Fruit fly (Drosophila melanogaster) whole organism, embryonic: ENCODE measurements around the gene Etfb.
A peak's percentile ranks its signal among the peaks of the same experiment; 100 is the strongest.

Source experiments
- Ada2b ChIP-seq: fragments of 200-800 bp; sonication (Bioruptor generic); IDR thresholded peaks from 2 replicates; pipeline ENCODE4 v1.3.6; 2022; ENCODE audit warnings: missing biosample characterization, missing genetic modification characterization
- Antp ChIP-seq: fragments of 200-800 bp; sonication (Bioruptor generic); optimal IDR thresholded peaks from 3 replicates; lab custom pipeline; 2016; ENCODE audit warnings: missing biosample characterization, missing genetic modification characterization
- Asciz ChIP-seq: fragments of 200-800 bp; sonication (Bioruptor generic); optimal IDR thresholded peaks from 2 replicates; lab custom pipeline; 2017; ENCODE audit warnings: missing biosample characterization, mild to moderate bottlenecking, missing genetic modification characterization, missing genetic modification reagents
- Blimp-1 ChIP-seq: fragments of 200-800 bp; sonication (Bioruptor generic); optimal IDR thresholded peaks from 3 replicates; lab custom pipeline; 2018; ENCODE audit warnings: missing biosample characterization, missing genetic modification characterization, mild to moderate bottlenecking, moderate library complexity, missing genetic modification reagents
- CG11247 ChIP-seq: fragments of 200-800 bp; sonication (Bioruptor generic); IDR thresholded peaks from 2 replicates; pipeline ENCODE4 v1.3.6; 2022; ENCODE audit warnings: missing biosample characterization, missing genetic modification characterization
- CG13296 ChIP-seq: fragments of 200-800 bp; sonication (Bioruptor generic); optimal IDR thresholded peaks from 3 replicates; lab custom pipeline; 2018; ENCODE audit warnings: missing biosample characterization, mild to moderate bottlenecking, missing genetic modification characterization
- CG14441 ChIP-seq: fragments of 200-800 bp; sonication (Bioruptor generic); IDR thresholded peaks from 2 replicates; pipeline ENCODE4 v1.3.6; 2022; ENCODE audit warnings: missing biosample characterization, missing genetic modification characterization
- CG1647 ChIP-seq: fragments of 200-800 bp; sonication (Bioruptor generic); optimal IDR thresholded peaks from 3 replicates; lab custom pipeline; 2016; ENCODE audit warnings: missing biosample characterization, missing genetic modification characterization
- CG17186 ChIP-seq: fragments of 200-800 bp; sonication (Bioruptor generic); optimal IDR thresholded peaks from 3 replicates; lab custom pipeline; 2017; ENCODE audit warnings: missing biosample characterization, missing genetic modification reagents, missing genetic modification characterization
- CG17568 ChIP-seq: fragments of 200-800 bp; sonication (Bioruptor generic); optimal IDR thresholded peaks from 2 replicates; lab custom pipeline; 2018; ENCODE audit warnings: missing biosample characterization, mild to moderate bottlenecking, missing genetic modification characterization, moderate library complexity
- CG18764 ChIP-seq: fragments of 200-800 bp; sonication (Bioruptor generic); optimal IDR thresholded peaks from 3 replicates; lab custom pipeline; 2016; ENCODE audit warnings: missing biosample characterization, missing genetic modification characterization
- CG31441 ChIP-seq: fragments of 200-800 bp; sonication (Bioruptor generic); IDR thresholded peaks from 2 replicates; pipeline ENCODE4 v1.3.6; 2022; ENCODE audit warnings: missing biosample characterization, missing genetic modification characterization
- CG3847 ChIP-seq: fragments of 200-800 bp; sonication (Bioruptor generic); IDR thresholded peaks from 2 replicates; pipeline ENCODE4 v1.3.6; 2022; ENCODE audit warnings: missing biosample characterization, missing genetic modification characterization
- CG43689 ChIP-seq: fragments of 200-800 bp; sonication (Bioruptor generic); IDR thresholded peaks from 2 replicates; pipeline ENCODE4 v1.3.6; 2022; ENCODE audit warnings: missing biosample characterization, missing genetic modification characterization
- CG6854 ChIP-seq: fragments of 200-800 bp; sonication (Bioruptor generic); optimal IDR thresholded peaks from 3 replicates; lab custom pipeline; 2017; ENCODE audit warnings: missing biosample characterization, mild to moderate bottlenecking, missing genetic modification characterization
- CG8290 ChIP-seq, 3 experiments: fragments of 200-800 bp; sonication (Bioruptor generic); optimal IDR thresholded peaks; 2 replicates each; lab custom pipeline; 2016 to 2019; ENCODE audit warnings: missing biosample characterization in 3 of 3, missing genetic modification characterization in 3 of 3, mild to moderate bottlenecking in 2 of 3, moderate library complexity in 1 of 3
- CG8478 ChIP-seq: fragments of >200 bp; optimal IDR thresholded peaks from 2 replicates; lab custom pipeline; 2018
- CG9215 ChIP-seq: fragments of 200-800 bp; sonication (Bioruptor generic); IDR thresholded peaks from 2 replicates; pipeline ENCODE4 v1.3.6; 2022; ENCODE audit warnings: missing biosample characterization, missing genetic modification characterization
- CG9609 ChIP-seq: fragments of 200-800 bp; sonication (Bioruptor generic); optimal IDR thresholded peaks from 3 replicates; lab custom pipeline; 2016; ENCODE audit warnings: missing biosample characterization, missing genetic modification characterization
- CG9727 ChIP-seq: fragments of 200-800 bp; sonication (Bioruptor generic); optimal IDR thresholded peaks from 3 replicates; lab custom pipeline; 2017; ENCODE audit warnings: missing biosample characterization, mild to moderate bottlenecking, missing genetic modification characterization
- CTCF ChIP-seq: fragments of 200-800 bp; sonication (Bioruptor generic); optimal IDR thresholded peaks from 2 replicates; lab custom pipeline; 2017; ENCODE audit warnings: missing biosample characterization, mild to moderate bottlenecking, missing genetic modification characterization, moderate library complexity
- Dfd ChIP-seq, 2 experiments: fragments of >200 bp; optimal IDR thresholded peaks; 2 replicates each; lab custom pipeline; 2017; ENCODE audit warnings: missing biosample characterization in 2 of 2, missing genetic modification characterization in 2 of 2
- E2f2 ChIP-seq: fragments of 200-800 bp; sonication (Bioruptor generic); IDR thresholded peaks from 2 replicates; pipeline ENCODE4 v1.3.6; 2022; ENCODE audit warnings: missing biosample characterization, missing genetic modification characterization
- HLH54F ChIP-seq: fragments of 200-800 bp; sonication (Bioruptor generic); optimal IDR thresholded peaks from 3 replicates; lab custom pipeline; 2016; ENCODE audit warnings: missing biosample characterization, missing genetic modification characterization
- Hmr ChIP-seq: fragments of 200-800 bp; sonication (Bioruptor generic); optimal IDR thresholded peaks from 3 replicates; lab custom pipeline; 2017; ENCODE audit warnings: mild to moderate bottlenecking, missing biosample characterization, missing genetic modification reagents, missing genetic modification characterization
- Hr3 ChIP-seq: fragments of 200-800 bp; sonication (Bioruptor generic); optimal IDR thresholded peaks from 3 replicates; lab custom pipeline; 2016; ENCODE audit warnings: missing biosample characterization, missing genetic modification characterization
- Mad ChIP-seq: fragments of 200-800 bp; sonication (Bioruptor generic); optimal IDR thresholded peaks from 2 replicates; lab custom pipeline; 2016; ENCODE audit warnings: missing biosample characterization, missing genetic modification characterization
- NFAT ChIP-seq: fragments of 200-800 bp; sonication (Bioruptor generic); IDR thresholded peaks from 2 replicates; pipeline ENCODE4 v1.3.6; 2022; ENCODE audit warnings: missing biosample characterization, missing genetic modification characterization
- Optix ChIP-seq: fragments of 200-800 bp; sonication (Bioruptor generic); IDR thresholded peaks from 3 replicates; pipeline ENCODE4 v1.3.6; 2022; ENCODE audit warnings: missing biosample characterization, missing genetic modification characterization
- al ChIP-seq: fragments of 200-800 bp; sonication (Bioruptor generic); IDR thresholded peaks from 2 replicates; pipeline ENCODE4 v1.3.6; 2022; ENCODE audit warnings: missing biosample characterization, missing genetic modification characterization
- bcd ChIP-seq: fragments of 200-800 bp; sonication (Bioruptor generic); optimal IDR thresholded peaks from 2 replicates; lab custom pipeline; 2017; ENCODE audit warnings: missing biosample characterization, mild to moderate bottlenecking, missing genetic modification characterization
- chm ChIP-seq: fragments of 200-800 bp; sonication (Bioruptor generic); IDR thresholded peaks from 2 replicates; pipeline ENCODE4 v1.3.6; 2022; ENCODE audit warnings: missing biosample characterization, missing genetic modification characterization
- corto ChIP-seq: fragments of 200-800 bp; sonication (Bioruptor generic); optimal IDR thresholded peaks from 2 replicates; lab custom pipeline; 2016; ENCODE audit warnings: missing biosample characterization, mild to moderate bottlenecking, missing genetic modification characterization, moderate library complexity
- cwo ChIP-seq: fragments of 200-800 bp; sonication (Bioruptor generic); optimal IDR thresholded peaks from 3 replicates; lab custom pipeline; 2017; ENCODE audit warnings: missing biosample characterization, missing genetic modification characterization, mild to moderate bottlenecking, moderate library complexity, missing genetic modification reagents
- dati ChIP-seq: fragments of 200-800 bp; sonication (Bioruptor generic); IDR thresholded peaks from 2 replicates; pipeline ENCODE4 v1.3.6; 2022; ENCODE audit warnings: missing biosample characterization, missing genetic modification characterization
- dm ChIP-seq: fragments of 200-800 bp; sonication (Bioruptor generic); optimal IDR thresholded peaks from 3 replicates; lab custom pipeline; 2016; ENCODE audit warnings: missing biosample characterization, missing genetic modification characterization
- dmrt11E ChIP-seq: fragments of 200-800 bp; sonication (Bioruptor generic); optimal IDR thresholded peaks from 3 replicates; lab custom pipeline; 2018; ENCODE audit warnings: missing biosample characterization, mild to moderate bottlenecking, missing genetic modification characterization, moderate library complexity
- gsb ChIP-seq: fragments of 200-800 bp; sonication (Bioruptor generic); IDR thresholded peaks from 2 replicates; pipeline ENCODE4 v1.3.6; 2022; ENCODE audit warnings: missing biosample characterization, missing genetic modification characterization
- hb ChIP-seq: fragments of 200-800 bp; sonication (Bioruptor generic); IDR thresholded peaks from 3 replicates; pipeline ENCODE4 v1.3.6; 2022; ENCODE audit warnings: missing biosample characterization, missing genetic modification characterization; ENCODE audit not compliant: partially characterized antibody
- kah ChIP-seq: fragments of 200-800 bp; sonication (Bioruptor generic); optimal IDR thresholded peaks from 2 replicates; lab custom pipeline; 2018; ENCODE audit warnings: missing biosample characterization, mild to moderate bottlenecking, missing genetic modification characterization
- klu ChIP-seq: fragments of 200-800 bp; sonication (Bioruptor generic); IDR thresholded peaks from 2 replicates; pipeline ENCODE4 v1.3.6; 2022; ENCODE audit warnings: missing biosample characterization, missing genetic modification characterization
- lmd ChIP-seq: fragments of 200-800 bp; sonication (Bioruptor generic); IDR thresholded peaks from 2 replicates; pipeline ENCODE4 v1.3.6; 2022; ENCODE audit warnings: missing biosample characterization, missing genetic modification characterization
- pan ChIP-seq, 4 experiments: fragments of >200 bp in 3 of 4; fragments of 200-800 bp in 1 of 4; sonication (Bioruptor generic) in 1 of 4; optimal IDR thresholded peaks in 3 of 4; IDR thresholded peaks in 1 of 4; 2 replicates each; pipeline versions ENCODE4 v1.3.6 to Lab custom; 2017 to 2022; ENCODE audit warnings: missing biosample characterization in 2 of 4, missing genetic modification characterization in 2 of 4, mixed read lengths in 1 of 4
- pum ChIP-seq: fragments of 200-800 bp; sonication (Bioruptor generic); optimal IDR thresholded peaks from 2 replicates; lab custom pipeline; 2016; ENCODE audit warnings: missing biosample characterization, missing genetic modification characterization
- slbo ChIP-seq: fragments of 200-800 bp; sonication (Bioruptor generic); IDR thresholded peaks from 2 replicates; pipeline ENCODE4 v1.3.6; 2022; ENCODE audit warnings: missing biosample characterization, missing genetic modification characterization
- slp2 ChIP-seq: fragments of 200-800 bp; sonication (Bioruptor generic); optimal IDR thresholded peaks from 2 replicates; lab custom pipeline; 2016; ENCODE audit warnings: missing biosample characterization, missing genetic modification characterization
- sob ChIP-seq: fragments of 200-800 bp; sonication (Bioruptor generic); IDR thresholded peaks from 2 replicates; pipeline ENCODE4 v1.3.6; 2022; ENCODE audit warnings: missing biosample characterization, missing genetic modification characterization
- trem ChIP-seq: fragments of 200-800 bp; optimal IDR thresholded peaks from 3 replicates; lab custom pipeline; 2019; ENCODE audit warnings: missing biosample characterization, mild to moderate bottlenecking, missing genetic modification characterization, moderate library complexity
- trh ChIP-seq: fragments of 200-800 bp; sonication (Bioruptor generic); optimal IDR thresholded peaks from 2 replicates; lab custom pipeline; 2016; ENCODE audit warnings: missing biosample characterization, missing genetic modification characterization
- tx ChIP-seq: fragments of 200-800 bp; sonication (Bioruptor generic); optimal IDR thresholded peaks from 2 replicates; lab custom pipeline; 2016; ENCODE audit warnings: missing biosample characterization, missing genetic modification characterization
- vnd ChIP-seq: fragments of 200-800 bp; sonication (Bioruptor generic); IDR thresholded peaks from 3 replicates; pipeline ENCODE4 v1.3.6; 2022; ENCODE audit warnings: missing biosample characterization, missing genetic modification characterization; ENCODE audit not compliant: partially characterized antibody
- wdn ChIP-seq: fragments of 200-800 bp; sonication (Bioruptor generic); IDR thresholded peaks from 2 replicates; pipeline ENCODE4 v1.3.6; 2022; ENCODE audit warnings: missing biosample characterization, missing genetic modification characterization
- zfh2 ChIP-seq: fragments of 200-800 bp; sonication (Bioruptor generic); optimal IDR thresholded peaks from 2 replicates; lab custom pipeline; 2016; ENCODE audit warnings: missing biosample characterization, missing genetic modification characterization

Etfb gene

DNA sequence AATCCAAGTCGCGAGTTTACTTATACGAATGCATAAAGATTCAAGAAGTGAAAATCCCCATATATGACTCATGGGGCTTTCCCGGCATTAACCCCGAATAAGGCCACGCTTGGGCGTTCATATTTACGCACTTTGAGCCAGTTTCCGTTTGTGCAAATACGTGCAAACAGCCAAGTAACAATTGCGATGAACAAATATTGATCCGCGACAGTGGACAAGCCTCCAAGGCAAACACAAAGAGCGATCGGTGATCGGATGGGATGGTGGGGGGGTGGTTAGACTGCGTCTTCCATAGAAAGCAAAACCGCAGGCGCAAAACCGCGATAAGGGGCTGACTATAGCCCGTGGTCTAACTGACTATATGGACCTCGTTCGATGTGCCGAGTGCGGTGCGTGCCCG, 45.5 kb downstream of the Etfb start (continued):
- peak; percentile 37 for TF ChIP-seq Asciz (GFP tag; lab: Kevin White, UChicago)
- TF ChIP-seq wdn (GFP tag; lab: Robert Waterston, UW) = no peak
- TF ChIP-seq HLH54F = no peak
- no peak for TF ChIP-seq slp2 (GFP tag; lab: Kevin White, UChicago)
- TF ChIP-seq pum (GFP tag; lab: Kevin White, UChicago) = no peak
- TF ChIP-seq CTCF (GFP tag; lab: Kevin White, UChicago) = no peak
- peak; percentile 7 for TF ChIP-seq Hmr (GFP tag; lab: Kevin White, UChicago)
- no peak for TF ChIP-seq tx (GFP tag; lab: Kevin White, UChicago)
- TF ChIP-seq chm = no peak
- TF ChIP-seq CG9727 (GFP tag; lab: Kevin White, UChicago) = no peak
- TF ChIP-seq slbo (GFP tag; lab: Robert Waterston, UW) = no peak
- TF ChIP-seq Mad (GFP tag; lab: Kevin White, UChicago) = no peak
- no peak for TF ChIP-seq CG8478 (lab: Kevin White, UChicago)
- TF ChIP-seq dati (GFP tag; lab: Robert Waterston, UW) = no peak
- no peak for TF ChIP-seq al (GFP tag; lab: Robert Waterston, UW)
- no peak for TF ChIP-seq CG43689 (GFP tag; lab: Robert Waterston, UW)
- TF ChIP-seq Optix = no peak
- no peak for TF ChIP-seq Blimp-1 (GFP tag; lab: Kevin White, UChicago)
- no peak for TF ChIP-seq E2f2
- peak; percentile 5 for TF ChIP-seq CG13296
- no peak for TF ChIP-seq zfh2 (GFP tag; lab: Kevin White, UChicago)
- no peak for TF ChIP-seq CG17568 (GFP tag; lab: Kevin White, UChicago)
- TF ChIP-seq Ada2b (GFP tag; lab: Robert Waterston, UW) = no peak
- TF ChIP-seq NFAT (GFP tag; lab: Robert Waterston, UW) = no peak
- no peak for TF ChIP-seq Hr3 (GFP tag; lab: Kevin White, UChicago)
- no peak for TF ChIP-seq CG9215 (GFP tag; lab: Robert Waterston, UW)
- no peak for TF ChIP-seq kah
- TF ChIP-seq corto = no peak
- TF ChIP-seq CG9609 (GFP tag; lab: Kevin White, UChicago) = no peak
- no peak for TF ChIP-seq Antp
- no peak for TF ChIP-seq CG1647 (GFP tag; lab: Kevin White, UChicago)
- TF ChIP-seq CG6854 (GFP tag; lab: Kevin White, UChicago) = no peak
- no peak for TF ChIP-seq hb (GFP tag; lab: Robert Waterston, UW)
- no peak for TF ChIP-seq pan (optimal IDR thresholded peaks at IDR 0.05; lab: Kevin White, UChicago)
- peak in 1 of 2 experiments; percentile 38 for TF ChIP-seq pan (GFP tag; optimal IDR thresholded peaks at IDR 0.05 in 1 of 2, IDR thresholded peaks at IDR 0.05 in 1 of 2)
- TF ChIP-seq CG11247 (GFP tag; lab: Robert Waterston, UW) = no peak
- TF ChIP-seq CG3847 (GFP tag; lab: Robert Waterston, UW) = no peak
- TF ChIP-seq dmrt11E = no peak
- no peak for TF ChIP-seq CG18764
- TF ChIP-seq gsb = no peak
- TF ChIP-seq cwo (GFP tag; lab: Kevin White, UChicago) = no peak
- TF ChIP-seq trem (tag; lab: Kevin White, UChicago) = no peak
- TF ChIP-seq sob (GFP tag; lab: Robert Waterston, UW) = no peak; the same call in 1 of the 2 replicates
- TF ChIP-seq CG14441 (GFP tag; lab: Robert Waterston, UW) = no peak; the same call in 1 of the 2 replicates
- TF ChIP-seq dm (GFP tag; lab: Kevin White, UChicago) = no peak
- no peak for TF ChIP-seq CG31441 (GFP tag; lab: Robert Waterston, UW)
- no peak for TF ChIP-seq Dfd (GFP tag; optimal IDR thresholded peaks at IDR 0.05; lab: Kevin White, UChicago)
- no peak for TF ChIP-seq trh
- peak; percentile 23 for TF ChIP-seq bcd (GFP tag; lab: Kevin White, UChicago)
- no peak for TF ChIP-seq lmd
- TF ChIP-seq CG8290 (GFP tag; optimal IDR thresholded peaks at IDR 0.05; lab: Kevin White, UChicago) = no peak
- TF ChIP-seq CG8290 (tag; optimal IDR thresholded peaks at IDR 0.05; lab: Kevin White, UChicago) = peak in 1 of 2 experiments; percentile 72
- no peak for TF ChIP-seq CG17186 (GFP tag; lab: Kevin White, UChicago)
- no peak for TF ChIP-seq klu (GFP tag; lab: Robert Waterston, UW)
- TF ChIP-seq vnd (GFP tag; lab: Robert Waterston, UW) = no peak
